Worm (Caenorhabditis elegans) whole organism, L4 larva: Measurements from ENCODE around the gene fbxa-75.

ENCODE experiments used
- ctbp-1 ChIP-seq: fragments of 200-800 bp; sonication (Bioruptor generic); IDR thresholded peaks from 2 replicates; pipeline ENCODE4 v1.3.6; 2022; ENCODE audit warnings: missing genetic modification reagents, missing genetic modification characterization, missing compliant biosample characterization
- fkh-10 ChIP-seq: fragments of 150-350 bp; optimal IDR thresholded peaks from 2 replicates; lab custom pipeline; 2014; ENCODE audit warnings: missing biosample characterization, missing genetic modification reagents, missing genetic modification characterization
- nhr-11 ChIP-seq: fragments of 150-350 bp; optimal IDR thresholded peaks from 2 replicates; lab custom pipeline; 2014; ENCODE audit warnings: missing biosample characterization, missing genetic modification characterization
- nhr-48 ChIP-seq: sonication (generic microtip); optimal IDR thresholded peaks from 2 replicates; lab custom pipeline; 2016; ENCODE audit warnings: mild to moderate bottlenecking, missing genetic modification characterization, missing compliant biosample characterization
- skn-1 ChIP-seq: fragments of 150-350 bp; optimal IDR thresholded peaks from 2 replicates; lab custom pipeline; 2014; ENCODE audit warnings: missing biosample characterization, missing genetic modification characterization
- snpc-4 ChIP-seq: fragments of 150-350 bp; optimal IDR thresholded peaks from 2 replicates; lab custom pipeline; 2014; ENCODE audit warnings: missing biosample characterization, missing genetic modification characterization
- spr-3 ChIP-seq: fragments of 200-800 bp; sonication (Bioruptor generic); optimal IDR thresholded peaks from 2 replicates; lab custom pipeline; 2018; ENCODE audit warnings: mild to moderate bottlenecking, missing genetic modification characterization, missing compliant biosample characterization
- vab-7 ChIP-seq: fragments of 200-800 bp; sonication (Bioruptor generic); IDR thresholded peaks from 2 replicates; pipeline ENCODE4 v1.3.6; 2022; ENCODE audit warnings: missing genetic modification reagents, missing genetic modification characterization, missing compliant biosample characterization
- ztf-11 ChIP-seq: fragments of 150-350 bp; optimal IDR thresholded peaks from 2 replicates; lab custom pipeline; 2014; ENCODE audit warnings: missing biosample characterization, missing genetic modification characterization

DNA sequence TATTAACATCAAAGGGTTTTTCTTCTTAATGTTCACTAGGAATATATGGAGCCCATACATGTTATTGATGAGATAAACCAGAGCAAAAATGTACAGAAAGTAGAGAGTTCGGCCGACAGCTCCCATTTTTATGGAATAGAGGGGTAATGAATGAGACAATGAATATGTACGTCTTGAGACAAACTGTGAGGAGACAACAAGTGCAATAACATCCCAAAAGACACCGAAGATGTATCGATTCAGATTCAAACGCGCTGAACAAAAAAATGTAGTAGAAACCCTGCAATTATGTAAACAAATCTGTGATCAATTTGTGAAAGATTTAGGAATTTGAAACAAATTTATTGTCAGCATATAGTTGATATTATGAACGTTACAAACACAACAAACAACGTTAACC lies 43.5 kb downstream of the fbxa-75 start:
- TF ChIP-seq skn-1 (tag; lab: Kevin White, UChicago) (no peak), fkh-10 (GFP tag; lab: Kevin White, UChicago) (no peak), nhr-11 (tag; lab: Kevin White, UChicago) (no peak), ztf-11 (tag; lab: Kevin White, UChicago) (no peak), spr-3 (GFP tag; lab: Kevin White, UChicago) (no peak), nhr-48 (tag; lab: Kevin White, UChicago) (no peak), vab-7 (GFP tag; lab: Robert Waterston, UW) (no peak), snpc-4 (tag; lab: Kevin White, UChicago) (no peak), ctbp-1 (GFP tag; lab: Robert Waterston, UW) (no peak)
